Worm (Caenorhabditis elegans) whole organism, mixed stage, embryonic: ENCODE data around the gene C56A3.5.
A peak's percentile ranks its signal among the peaks of the same experiment; 100 is the strongest.

Experiments
- M03D4.4 ChIP-seq: sonication (generic microtip); optimal IDR thresholded peaks from 2 replicates; lab custom pipeline; 2017; ENCODE audit warnings: mild to moderate bottlenecking, missing genetic modification characterization, missing compliant biosample characterization
- bed-3 ChIP-seq: fragments of 200-800 bp; sonication (Bioruptor generic); optimal IDR thresholded peaks from 3 replicates; lab custom pipeline; 2018; ENCODE audit warnings: mild to moderate bottlenecking, missing genetic modification characterization, moderate library complexity, missing compliant biosample characterization
- blmp-1 ChIP-seq: fragments of 150-350 bp; optimal IDR thresholded peaks from 2 replicates; lab custom pipeline; 2014; ENCODE audit warnings: missing biosample characterization, missing genetic modification characterization
- ceh-39 ChIP-seq: fragments of 150-350 bp; optimal IDR thresholded peaks from 2 replicates; lab custom pipeline; 2014; ENCODE audit warnings: missing biosample characterization, missing genetic modification characterization
- ceh-43 ChIP-seq: fragments of 200-800 bp; sonication (Bioruptor generic); optimal IDR thresholded peaks from 2 replicates; lab custom pipeline; 2018; ENCODE audit warnings: mild to moderate bottlenecking, missing genetic modification characterization, moderate library complexity, missing compliant biosample characterization
- ceh-83 ChIP-seq: fragments of 200-800 bp; sonication (Bioruptor generic); optimal IDR thresholded peaks from 2 replicates; lab custom pipeline; 2018; ENCODE audit warnings: mild to moderate bottlenecking, missing genetic modification characterization, missing compliant biosample characterization
- ces-1 ChIP-seq: fragments of 150-350 bp; optimal IDR thresholded peaks from 2 replicates; lab custom pipeline; 2014; ENCODE audit warnings: missing biosample characterization, missing genetic modification reagents, missing genetic modification characterization
- cnd-1 ChIP-seq: fragments of 200-800 bp; sonication (Bioruptor generic); optimal IDR thresholded peaks from 2 replicates; lab custom pipeline; 2018; ENCODE audit warnings: mild to moderate bottlenecking, missing genetic modification characterization, missing compliant biosample characterization
- elt-1 ChIP-seq: sonication (generic microtip); optimal IDR thresholded peaks from 2 replicates; lab custom pipeline; 2017; ENCODE audit warnings: missing genetic modification characterization, mild to moderate bottlenecking, missing compliant biosample characterization, antibody characterized with exemption, moderate library complexity, borderline replicate concordance; ENCODE audit not compliant: insufficient read depth
- elt-3 ChIP-seq: fragments of 150-350 bp; optimal IDR thresholded peaks from 2 replicates; lab custom pipeline; 2014; ENCODE audit warnings: missing biosample characterization, missing genetic modification characterization
- ham-2 ChIP-seq: fragments of 200-800 bp; sonication (Bioruptor generic); optimal IDR thresholded peaks from 2 replicates; lab custom pipeline; 2018; ENCODE audit warnings: mild to moderate bottlenecking, missing genetic modification characterization, missing compliant biosample characterization
- hlh-1 ChIP-seq: fragments of 150-350 bp; optimal IDR thresholded peaks from 2 replicates; lab custom pipeline; 2014; ENCODE audit warnings: missing biosample characterization, missing genetic modification reagents, missing genetic modification characterization
- lin-13 ChIP-seq: fragments of 150-350 bp; optimal IDR thresholded peaks from 2 replicates; lab custom pipeline; 2014; ENCODE audit warnings: missing biosample characterization, missing genetic modification characterization
- lsy-2 ChIP-seq: fragments of 150-350 bp; optimal IDR thresholded peaks from 2 replicates; lab custom pipeline; 2014; ENCODE audit warnings: missing biosample characterization, missing genetic modification characterization
- mab-5 ChIP-seq: fragments of 150-350 bp; optimal IDR thresholded peaks from 2 replicates; lab custom pipeline; 2014; ENCODE audit warnings: missing biosample characterization, missing genetic modification characterization
- mep-1 ChIP-seq: fragments of 150-350 bp; optimal IDR thresholded peaks from 2 replicates; lab custom pipeline; 2017; ENCODE audit warnings: missing biosample characterization, missing genetic modification reagents, missing genetic modification characterization, inconsistent platforms
- mls-2 ChIP-seq: sonication (generic microtip); optimal IDR thresholded peaks from 2 replicates; lab custom pipeline; 2016; ENCODE audit warnings: mild to moderate bottlenecking, missing genetic modification characterization, moderate library complexity, missing compliant biosample characterization
- nhr-12 ChIP-seq: fragments of 150-350 bp; optimal IDR thresholded peaks from 2 replicates; lab custom pipeline; 2014; ENCODE audit warnings: missing biosample characterization, missing genetic modification characterization
- nhr-2 ChIP-seq: fragments of 150-350 bp; optimal IDR thresholded peaks from 2 replicates; lab custom pipeline; 2014; ENCODE audit warnings: missing biosample characterization, missing genetic modification characterization
- nhr-237 ChIP-seq: fragments of 150-350 bp; optimal IDR thresholded peaks from 2 replicates; lab custom pipeline; 2014; ENCODE audit warnings: missing biosample characterization, missing genetic modification characterization
- nhr-28 ChIP-seq: fragments of 150-350 bp; optimal IDR thresholded peaks from 2 replicates; lab custom pipeline; 2014; ENCODE audit warnings: missing biosample characterization, missing genetic modification characterization
- nhr-76 ChIP-seq: sonication (generic microtip); optimal IDR thresholded peaks from 2 replicates; lab custom pipeline; 2017; ENCODE audit warnings: missing biosample characterization, missing genetic modification characterization
- pha-4 ChIP-seq: fragments of 150-350 bp; optimal IDR thresholded peaks from 2 replicates; lab custom pipeline; 2018; ENCODE audit warnings: missing biosample characterization, missing genetic modification reagents, missing genetic modification characterization
- snpc-4 ChIP-seq: fragments of 150-350 bp; optimal IDR thresholded peaks from 2 replicates; lab custom pipeline; 2014; ENCODE audit warnings: missing biosample characterization, missing genetic modification characterization
- sptf-1 ChIP-seq: sonication (generic microtip); optimal IDR thresholded peaks from 2 replicates; lab custom pipeline; 2017; ENCODE audit warnings: mild to moderate bottlenecking, missing genetic modification characterization, moderate library complexity, missing compliant biosample characterization
- tbx-8 ChIP-seq: fragments of 200-800 bp; sonication (Bioruptor generic); optimal IDR thresholded peaks from 2 replicates; lab custom pipeline; 2018; ENCODE audit warnings: mild to moderate bottlenecking, missing genetic modification characterization, moderate library complexity, missing compliant biosample characterization
- unc-120 ChIP-seq: sonication (generic microtip); optimal IDR thresholded peaks from 2 replicates; lab custom pipeline; 2017; ENCODE audit warnings: missing genetic modification characterization, missing compliant biosample characterization; ENCODE audit not compliant: poor library complexity, severe bottlenecking
- unc-39 ChIP-seq: fragments of 150-350 bp; optimal IDR thresholded peaks from 2 replicates; lab custom pipeline; 2014; ENCODE audit warnings: missing biosample characterization, missing genetic modification characterization
- unc-62 ChIP-seq: fragments of 150-350 bp; optimal IDR thresholded peaks from 2 replicates; lab custom pipeline; 2014; ENCODE audit warnings: missing biosample characterization, missing genetic modification reagents, missing genetic modification characterization
- zip-8 ChIP-seq: fragments of 150-350 bp; optimal IDR thresholded peaks from 2 replicates; lab custom pipeline; 2014; ENCODE audit warnings: missing biosample characterization, missing genetic modification characterization
- ztf-11 ChIP-seq: fragments of 150-350 bp; optimal IDR thresholded peaks from 2 replicates; lab custom pipeline; 2014; ENCODE audit warnings: missing biosample characterization, missing genetic modification characterization

Gene C56A3.5

ce11 chrV:13529165-13529564, 22.6 kb upstream of the C56A3.5 start:
- TF ChIP-seq pha-4 (tag; lab: Kevin White, UChicago) (no peak), lin-13 (tag; lab: Kevin White, UChicago) (no peak), unc-39 (tag; lab: Kevin White, UChicago) (no peak), nhr-12 (tag; lab: Kevin White, UChicago) (no peak), blmp-1 (tag; lab: Kevin White, UChicago) (no peak), tbx-8 (GFP tag; lab: Kevin White, UChicago) (no peak), snpc-4 (tag; lab: Kevin White, UChicago) (no peak), mls-2 (tag; lab: Kevin White, UChicago) (no peak), mep-1 (no peak), ceh-43 (GFP tag; lab: Kevin White, UChicago) (no peak), ztf-11 (tag; lab: Kevin White, UChicago) (no peak), nhr-76 (tag; lab: Kevin White, UChicago) (no peak), nhr-28 (no peak), zip-8 (tag; lab: Kevin White, UChicago) (no peak), cnd-1 (no peak), ceh-83 (no peak), nhr-2 (no peak), mab-5 (tag; lab: Kevin White, UChicago) (no peak)

- TF ChIP-seq lsy-2 (tag; lab: Kevin White, UChicago): no peak
- TF ChIP-seq nhr-2: no peak
- TF ChIP-seq ceh-39 (tag; lab: Kevin White, UChicago): no peak
- no peak for TF ChIP-seq bed-3
- no peak for TF ChIP-seq ceh-43 (GFP tag; lab: Kevin White, UChicago)
- no peak for TF ChIP-seq blmp-1 (tag; lab: Kevin White, UChicago)
- no peak for TF ChIP-seq unc-62 (GFP tag; lab: Kevin White, UChicago)
- TF ChIP-seq nhr-28: no peak
- TF ChIP-seq sptf-1: no peak
- no peak for TF ChIP-seq ceh-83
- no peak for TF ChIP-seq ztf-11 (tag; lab: Kevin White, UChicago)
- TF ChIP-seq snpc-4 (tag; lab: Kevin White, UChicago): no peak
Observed at ce11 chrV:13530698-13531097, 21.1 kb upstream of the C56A3.5 start, which contains the start of gene ttr-44. TSS of gene ttr-44 (minus strand) at chrV:13530744.

ce11 chrV:13532469-13532868, 19.3 kb upstream of the C56A3.5 start:
- TF ChIP-seq mep-1 (no peak), lsy-2 (tag; lab: Kevin White, UChicago) (no peak), zip-8 (tag; lab: Kevin White, UChicago) (no peak), mls-2 (tag; lab: Kevin White, UChicago) (no peak), ham-2 (GFP tag; lab: Kevin White, UChicago) (no peak), nhr-76 (tag; lab: Kevin White, UChicago) (no peak), sptf-1 (no peak), unc-120 (tag; lab: Kevin White, UChicago) (no peak), nhr-28 (no peak), hlh-1 (tag; lab: Kevin White, UChicago) (no peak), nhr-237 (tag; lab: Kevin White, UChicago) (no peak), elt-3 (tag; lab: Kevin White, UChicago) (no peak)

- TF ChIP-seq ces-1: peak; percentile 57
- no peak for TF ChIP-seq unc-39 (tag; lab: Kevin White, UChicago)
- TF ChIP-seq pha-4 (tag; lab: Kevin White, UChicago): no peak
- TF ChIP-seq elt-1 (tag; lab: Kevin White, UChicago): no peak
- no peak for TF ChIP-seq M03D4.4 (tag; lab: Kevin White, UChicago)
- no peak for TF ChIP-seq ham-2 (GFP tag; lab: Kevin White, UChicago)
- TF ChIP-seq unc-120 (tag; lab: Kevin White, UChicago): no peak
- no peak for TF ChIP-seq mep-1
Observed at ce11 chrV:13536058-13536579, 15.6 kb upstream of the C56A3.5 start, which contains the start of gene frpr-5. TSS of gene frpr-5 (minus strand) at chrV:13536108.

- peak; percentile 16 for TF ChIP-seq hlh-1 (tag; lab: Kevin White, UChicago)
- TF ChIP-seq nhr-76 (tag; lab: Kevin White, UChicago): no peak
Observed at ce11 chrV:13556297-13556696, 4.5 kb downstream of the C56A3.5 start, which contains the start of gene C56A3.6. TSS of gene C56A3.6 (minus strand) at chrV:13556397.
